Fruit fly (Drosophila melanogaster) whole organism, pupa: ENCODE data around the gene CG42489.
A peak's percentile ranks its signal among the peaks of the same experiment; 100 is the strongest.

Source experiments
- CG10348 ChIP-seq: fragments of 200-800 bp; sonication (Bioruptor generic); IDR thresholded peaks from 2 replicates; pipeline ENCODE4 v1.3.6; 2022; ENCODE audit warnings: missing biosample characterization, missing genetic modification characterization
- CG12605 ChIP-seq: fragments of 200-800 bp; sonication (Bioruptor generic); IDR thresholded peaks from 2 replicates; pipeline ENCODE4 v1.3.6; 2022; ENCODE audit warnings: missing biosample characterization, missing genetic modification characterization
- CG13204 ChIP-seq: fragments of 200-800 bp; sonication (Bioruptor generic); optimal IDR thresholded peaks from 2 replicates; lab custom pipeline; 2018; ENCODE audit warnings: missing biosample characterization, mild to moderate bottlenecking, missing genetic modification characterization, moderate library complexity
- CG14655 ChIP-seq: fragments of 200-800 bp; sonication (Bioruptor generic); optimal IDR thresholded peaks from 3 replicates; lab custom pipeline; 2017; ENCODE audit warnings: mild to moderate bottlenecking, missing biosample characterization, missing genetic modification reagents, missing genetic modification characterization
- CG15710 ChIP-seq: fragments of 200-800 bp; sonication (Bioruptor generic); optimal IDR thresholded peaks from 2 replicates; lab custom pipeline; 2018; ENCODE audit warnings: missing biosample characterization, mild to moderate bottlenecking, missing genetic modification characterization, moderate library complexity
- CG17806 ChIP-seq: fragments of 200-800 bp; sonication (Bioruptor generic); optimal IDR thresholded peaks from 2 replicates; lab custom pipeline; 2018; ENCODE audit warnings: missing biosample characterization, mild to moderate bottlenecking, missing genetic modification characterization, moderate library complexity
- CG32121 ChIP-seq: fragments of 200-800 bp; sonication (Bioruptor generic); IDR thresholded peaks from 2 replicates; pipeline ENCODE4 v1.3.6; 2022; ENCODE audit warnings: missing biosample characterization, missing genetic modification characterization
- CG34367 ChIP-seq: fragments of 200-800 bp; sonication (Bioruptor generic); optimal IDR thresholded peaks from 2 replicates; lab custom pipeline; 2018; ENCODE audit warnings: missing biosample characterization, mild to moderate bottlenecking, missing genetic modification characterization
- CG4496 ChIP-seq: fragments of 200-800 bp; sonication (Bioruptor generic); IDR thresholded peaks from 3 replicates; pipeline ENCODE4 v1.3.6; 2022; ENCODE audit warnings: missing biosample characterization, missing genetic modification characterization
- CG8159 ChIP-seq: fragments of 200-800 bp; sonication (Bioruptor generic); optimal IDR thresholded peaks from 3 replicates; lab custom pipeline; 2018; ENCODE audit warnings: missing biosample characterization, mild to moderate bottlenecking, missing genetic modification characterization, moderate library complexity
- CG8301 ChIP-seq: fragments of 200-800 bp; sonication (Bioruptor generic); optimal IDR thresholded peaks from 2 replicates; lab custom pipeline; 2018; ENCODE audit warnings: missing biosample characterization, mild to moderate bottlenecking, missing genetic modification characterization
- CG9948 ChIP-seq: fragments of 200-800 bp; sonication (Bioruptor generic); optimal IDR thresholded peaks from 2 replicates; lab custom pipeline; 2018; ENCODE audit warnings: missing biosample characterization, mild to moderate bottlenecking, missing genetic modification characterization, moderate library complexity
- D1 ChIP-seq: fragments of 200-800 bp; sonication (Bioruptor generic); optimal IDR thresholded peaks from 2 replicates; lab custom pipeline; 2018; ENCODE audit warnings: missing biosample characterization, mild to moderate bottlenecking, missing genetic modification characterization, moderate library complexity
- EcR ChIP-seq: fragments of 200-800 bp; sonication (Bioruptor generic); optimal IDR thresholded peaks from 3 replicates; lab custom pipeline; 2019; ENCODE audit warnings: missing biosample characterization, missing genetic modification characterization, mild to moderate bottlenecking, moderate library complexity, missing genetic modification reagents
- Ets98B ChIP-seq: fragments of 200-800 bp; sonication (Bioruptor generic); IDR thresholded peaks from 2 replicates; pipeline ENCODE4 v1.3.6; 2022; ENCODE audit warnings: missing biosample characterization, missing genetic modification characterization
- Pif1A ChIP-seq: fragments of 200-800 bp; sonication (Bioruptor generic); optimal IDR thresholded peaks from 3 replicates; lab custom pipeline; 2016; ENCODE audit warnings: missing biosample characterization, missing genetic modification characterization
- Pif1B ChIP-seq: fragments of 200-800 bp; sonication (Bioruptor generic); optimal IDR thresholded peaks from 3 replicates; lab custom pipeline; 2016; ENCODE audit warnings: missing biosample characterization, missing genetic modification characterization
- Snoo ChIP-seq: fragments of 200-800 bp; sonication (Bioruptor generic); optimal IDR thresholded peaks from 3 replicates; lab custom pipeline; 2017; ENCODE audit warnings: missing biosample characterization, mild to moderate bottlenecking, missing genetic modification characterization, inconsistent platforms
- fd96Ca ChIP-seq: fragments of 200-800 bp; sonication (Bioruptor generic); IDR thresholded peaks from 3 replicates; pipeline ENCODE4 v1.3.6; 2022; ENCODE audit warnings: missing biosample characterization, missing genetic modification characterization
- gl ChIP-seq: fragments of 200-800 bp; sonication (Bioruptor generic); optimal IDR thresholded peaks from 2 replicates; lab custom pipeline; 2018; ENCODE audit warnings: missing biosample characterization, mild to moderate bottlenecking, missing genetic modification characterization
- rn ChIP-seq: fragments of 200-800 bp; sonication (Bioruptor generic); IDR thresholded peaks from 2 replicates; pipeline ENCODE4 v1.3.6; 2022; ENCODE audit warnings: missing biosample characterization, missing genetic modification characterization

Gene CG42489

dm6 chr3R:8659907-8660660 lies 5.5 kb upstream of the CG42489 start:
- TF ChIP-seq fd96Ca (GFP tag; lab: Robert Waterston, UW) (no peak), CG4496 (GFP tag; lab: Robert Waterston, UW) (peak; percentile 66; the same call in 2 of the 3 replicates), CG13204 (GFP tag; lab: Kevin White, UChicago) (no peak), CG34367 (tag; lab: Kevin White, UChicago) (peak; percentile 4), CG8159 (tag; lab: Kevin White, UChicago) (no peak), CG32121 (GFP tag; lab: Robert Waterston, UW) (peak; percentile 8; the same call in 1 of the 2 replicates), gl (tag; lab: Kevin White, UChicago) (no peak), Ets98B (GFP tag; lab: Robert Waterston, UW) (peak; percentile 32)

- TF ChIP-seq CG8159 (tag; lab: Kevin White, UChicago): peak; percentile 65
- peak; percentile 81 for TF ChIP-seq CG4496 (GFP tag; lab: Robert Waterston, UW)
- TF ChIP-seq CG32121 (GFP tag; lab: Robert Waterston, UW): peak; percentile 75
- TF ChIP-seq CG14655 (GFP tag; lab: Kevin White, UChicago): peak; percentile 69
- peak; percentile 16 for TF ChIP-seq CG34367 (tag; lab: Kevin White, UChicago)
- TF ChIP-seq CG9948: peak; percentile 30
- TF ChIP-seq gl (tag; lab: Kevin White, UChicago): peak; percentile 36
- peak; percentile 54 for TF ChIP-seq CG8301 (tag; lab: Kevin White, UChicago)
- TF ChIP-seq D1 (tag; lab: Kevin White, UChicago): no peak
- peak; percentile 50 for TF ChIP-seq CG15710 (tag; lab: Kevin White, UChicago)
- TF ChIP-seq CG10348: no peak
- no peak; the same call in 1 of the 2 replicates for TF ChIP-seq CG12605 (GFP tag; lab: Robert Waterston, UW)
- no peak for TF ChIP-seq CG13204 (GFP tag; lab: Kevin White, UChicago)
- peak; percentile 53 for TF ChIP-seq Pif1A
- no peak for TF ChIP-seq fd96Ca (GFP tag; lab: Robert Waterston, UW)
- TF ChIP-seq rn (GFP tag; lab: Robert Waterston, UW): peak; percentile 34; the same call in 1 of the 2 replicates
- TF ChIP-seq EcR: peak; percentile 59
- peak; percentile 49 for TF ChIP-seq Snoo
- TF ChIP-seq CG17806 (tag; lab: Kevin White, UChicago): peak; percentile 40
- TF ChIP-seq Pif1B (GFP tag; lab: Kevin White, UChicago): peak; percentile 48
- peak; percentile 77 for TF ChIP-seq Ets98B (GFP tag; lab: Robert Waterston, UW)
Measured at dm6 chr3R:8659200-8659897, 4.8 kb upstream of the CG42489 start.

- peak; percentile 32; the same call in 1 of the 3 replicates for TF ChIP-seq fd96Ca (GFP tag; lab: Robert Waterston, UW)
- TF ChIP-seq CG8159 (tag; lab: Kevin White, UChicago): no peak
- TF ChIP-seq Pif1B (GFP tag; lab: Kevin White, UChicago): no peak
- no peak for TF ChIP-seq D1 (tag; lab: Kevin White, UChicago)
- TF ChIP-seq CG8301 (tag; lab: Kevin White, UChicago): no peak
- TF ChIP-seq CG34367 (tag; lab: Kevin White, UChicago): no peak
- 0 out of 2 replicates have a peak, but pooled peaks have one; percentile 42 for TF ChIP-seq CG12605 (GFP tag; lab: Robert Waterston, UW)
- no peak for TF ChIP-seq CG9948
- TF ChIP-seq Snoo: no peak
- no peak for TF ChIP-seq Pif1A
- TF ChIP-seq CG4496 (GFP tag; lab: Robert Waterston, UW): no peak
- no peak for TF ChIP-seq CG15710 (tag; lab: Kevin White, UChicago)
- TF ChIP-seq rn (GFP tag; lab: Robert Waterston, UW): no peak
- TF ChIP-seq Ets98B (GFP tag; lab: Robert Waterston, UW): peak; percentile 23; the same call in 1 of the 2 replicates
- no peak for TF ChIP-seq CG14655 (GFP tag; lab: Kevin White, UChicago)
- TF ChIP-seq EcR: peak; percentile 7
- TF ChIP-seq gl (tag; lab: Kevin White, UChicago): no peak
- TF ChIP-seq CG13204 (GFP tag; lab: Kevin White, UChicago): no peak
- no peak for TF ChIP-seq CG17806 (tag; lab: Kevin White, UChicago)
- no peak for TF ChIP-seq CG32121 (GFP tag; lab: Robert Waterston, UW)
Measured at dm6 chr3R:8658688-8659087, 4.1 kb upstream of the CG42489 start.

- TF ChIP-seq CG10348 (no peak), CG8159 (tag; lab: Kevin White, UChicago) (no peak), CG4496 (GFP tag; lab: Robert Waterston, UW) (no peak), CG8301 (tag; lab: Kevin White, UChicago) (no peak)
Measured at dm6 chr3R:8654058-8654457, 508 bp downstream of the CG42489 start.

dm6 chr3R:8652731-8653130 lies 1.8 kb downstream of the CG42489 start, which contains the start of the genes Sys1 and Dhod:
TSS of gene Sys1 (plus strand) at chr3R:8652821.
TSS of gene Dhod (minus strand) at chr3R:8652916.
- TF ChIP-seq CG13204 (GFP tag; lab: Kevin White, UChicago): no peak
- no peak for TF ChIP-seq CG10348
- TF ChIP-seq gl (tag; lab: Kevin White, UChicago): no peak
- peak; percentile 53 for TF ChIP-seq CG15710 (tag; lab: Kevin White, UChicago)
- TF ChIP-seq CG12605 (GFP tag; lab: Robert Waterston, UW): no peak; the same call in 1 of the 2 replicates
- peak; percentile 91 for TF ChIP-seq CG4496 (GFP tag; lab: Robert Waterston, UW)
- TF ChIP-seq CG34367 (tag; lab: Kevin White, UChicago): no peak
- peak; percentile 83 for TF ChIP-seq Pif1A
- no peak for TF ChIP-seq EcR
- peak; percentile 38 for TF ChIP-seq CG8159 (tag; lab: Kevin White, UChicago)
- peak; percentile 70 for TF ChIP-seq Ets98B (GFP tag; lab: Robert Waterston, UW)
- TF ChIP-seq rn (GFP tag; lab: Robert Waterston, UW): peak; percentile 59; the same call in 1 of the 2 replicates
- peak; percentile 54 for TF ChIP-seq CG14655 (GFP tag; lab: Kevin White, UChicago)
- no peak for TF ChIP-seq D1 (tag; lab: Kevin White, UChicago)
- TF ChIP-seq CG9948: peak; percentile 25
- TF ChIP-seq CG17806 (tag; lab: Kevin White, UChicago): peak; percentile 61
- peak; percentile 50 for TF ChIP-seq CG8301 (tag; lab: Kevin White, UChicago)
- peak; percentile 33 for TF ChIP-seq Snoo
- peak; percentile 65 for TF ChIP-seq Pif1B (GFP tag; lab: Kevin White, UChicago)
- TF ChIP-seq fd96Ca (GFP tag; lab: Robert Waterston, UW): peak; percentile 69; the same call in 2 of the 3 replicates
- TF ChIP-seq CG32121 (GFP tag; lab: Robert Waterston, UW): peak; percentile 70
- TF ChIP-seq, all 21 proteins: peak for 14
